Fruit fly (Drosophila melanogaster) S2 (cell line): ENCODE data around the gene CG8673.

ENCODE experiments used
- CG8478 ChIP-seq: fragments of >200 bp; optimal IDR thresholded peaks from 2 replicates; lab custom pipeline; 2018
- CTCF ChIP-seq, 2 experiments: fragments of >200 bp; optimal IDR thresholded peaks; 2 replicates each; lab custom pipeline; 2018

- TF ChIP-seq CTCF (optimal IDR thresholded peaks at IDR 0.05; lab: Kevin White, UChicago): no peak
- TF ChIP-seq CG8478 (lab: Kevin White, UChicago): no peak
These were observed 38.5 kb upstream of the CG8673 start for dm6 chr2L:8085466-8086164.
